Worm (Caenorhabditis elegans) whole organism, mixed stage, embryonic: ENCODE data around the gene F41G3.5.

Experiments
- M03D4.4 ChIP-seq: sonication (generic microtip); optimal IDR thresholded peaks from 2 replicates; lab custom pipeline; 2017; ENCODE audit warnings: mild to moderate bottlenecking, missing genetic modification characterization, missing compliant biosample characterization
- blmp-1 ChIP-seq: fragments of 150-350 bp; optimal IDR thresholded peaks from 2 replicates; lab custom pipeline; 2014; ENCODE audit warnings: missing biosample characterization, missing genetic modification characterization
- ces-1 ChIP-seq: fragments of 150-350 bp; optimal IDR thresholded peaks from 2 replicates; lab custom pipeline; 2014; ENCODE audit warnings: missing biosample characterization, missing genetic modification reagents, missing genetic modification characterization
- cnd-1 ChIP-seq: fragments of 200-800 bp; sonication (Bioruptor generic); optimal IDR thresholded peaks from 2 replicates; lab custom pipeline; 2018; ENCODE audit warnings: mild to moderate bottlenecking, missing genetic modification characterization, missing compliant biosample characterization
- drap-1 ChIP-seq: fragments of 200-800 bp; sonication (Bioruptor generic); optimal IDR thresholded peaks from 3 replicates; lab custom pipeline; 2018; ENCODE audit warnings: mild to moderate bottlenecking, missing genetic modification characterization, missing compliant biosample characterization
- elt-1 ChIP-seq: sonication (generic microtip); optimal IDR thresholded peaks from 2 replicates; lab custom pipeline; 2017; ENCODE audit warnings: missing genetic modification characterization, mild to moderate bottlenecking, missing compliant biosample characterization, antibody characterized with exemption, moderate library complexity, borderline replicate concordance; ENCODE audit not compliant: insufficient read depth
- elt-3 ChIP-seq: fragments of 150-350 bp; optimal IDR thresholded peaks from 2 replicates; lab custom pipeline; 2014; ENCODE audit warnings: missing biosample characterization, missing genetic modification characterization
- flh-1 ChIP-seq: fragments of 200-800 bp; sonication (Bioruptor generic); optimal IDR thresholded peaks from 2 replicates; lab custom pipeline; 2018; ENCODE audit warnings: mild to moderate bottlenecking, missing genetic modification characterization, moderate library complexity, missing compliant biosample characterization
- ham-2 ChIP-seq: fragments of 200-800 bp; sonication (Bioruptor generic); optimal IDR thresholded peaks from 2 replicates; lab custom pipeline; 2018; ENCODE audit warnings: mild to moderate bottlenecking, missing genetic modification characterization, missing compliant biosample characterization
- hlh-1 ChIP-seq: fragments of 150-350 bp; optimal IDR thresholded peaks from 2 replicates; lab custom pipeline; 2014; ENCODE audit warnings: missing biosample characterization, missing genetic modification reagents, missing genetic modification characterization
- lin-13 ChIP-seq: fragments of 150-350 bp; optimal IDR thresholded peaks from 2 replicates; lab custom pipeline; 2014; ENCODE audit warnings: missing biosample characterization, missing genetic modification characterization
- lin-32 ChIP-seq: fragments of 200-800 bp; sonication (Bioruptor generic); optimal IDR thresholded peaks from 2 replicates; lab custom pipeline; 2018; ENCODE audit warnings: mild to moderate bottlenecking, missing genetic modification characterization, missing compliant biosample characterization
- lsy-2 ChIP-seq: fragments of 150-350 bp; optimal IDR thresholded peaks from 2 replicates; lab custom pipeline; 2014; ENCODE audit warnings: missing biosample characterization, missing genetic modification characterization
- mab-5 ChIP-seq: fragments of 150-350 bp; optimal IDR thresholded peaks from 2 replicates; lab custom pipeline; 2014; ENCODE audit warnings: missing biosample characterization, missing genetic modification characterization
- mep-1 ChIP-seq: fragments of 150-350 bp; optimal IDR thresholded peaks from 2 replicates; lab custom pipeline; 2017; ENCODE audit warnings: missing biosample characterization, missing genetic modification reagents, missing genetic modification characterization, inconsistent platforms
- mls-2 ChIP-seq: sonication (generic microtip); optimal IDR thresholded peaks from 2 replicates; lab custom pipeline; 2016; ENCODE audit warnings: mild to moderate bottlenecking, missing genetic modification characterization, moderate library complexity, missing compliant biosample characterization
- nhr-2 ChIP-seq: fragments of 150-350 bp; optimal IDR thresholded peaks from 2 replicates; lab custom pipeline; 2014; ENCODE audit warnings: missing biosample characterization, missing genetic modification characterization
- nhr-237 ChIP-seq: fragments of 150-350 bp; optimal IDR thresholded peaks from 2 replicates; lab custom pipeline; 2014; ENCODE audit warnings: missing biosample characterization, missing genetic modification characterization
- nhr-76 ChIP-seq: sonication (generic microtip); optimal IDR thresholded peaks from 2 replicates; lab custom pipeline; 2017; ENCODE audit warnings: missing biosample characterization, missing genetic modification characterization
- sem-2 ChIP-seq: fragments of 200-800 bp; sonication (Bioruptor generic); optimal IDR thresholded peaks from 2 replicates; lab custom pipeline; 2018; ENCODE audit warnings: mild to moderate bottlenecking, missing genetic modification characterization, missing compliant biosample characterization
- snpc-4 ChIP-seq: fragments of 150-350 bp; optimal IDR thresholded peaks from 2 replicates; lab custom pipeline; 2014; ENCODE audit warnings: missing biosample characterization, missing genetic modification characterization
- sptf-1 ChIP-seq: sonication (generic microtip); optimal IDR thresholded peaks from 2 replicates; lab custom pipeline; 2017; ENCODE audit warnings: mild to moderate bottlenecking, missing genetic modification characterization, moderate library complexity, missing compliant biosample characterization
- tbx-8 ChIP-seq: fragments of 200-800 bp; sonication (Bioruptor generic); optimal IDR thresholded peaks from 2 replicates; lab custom pipeline; 2018; ENCODE audit warnings: mild to moderate bottlenecking, missing genetic modification characterization, moderate library complexity, missing compliant biosample characterization
- unc-120 ChIP-seq: sonication (generic microtip); optimal IDR thresholded peaks from 2 replicates; lab custom pipeline; 2017; ENCODE audit warnings: missing genetic modification characterization, missing compliant biosample characterization; ENCODE audit not compliant: poor library complexity, severe bottlenecking
- unc-39 ChIP-seq: fragments of 150-350 bp; optimal IDR thresholded peaks from 2 replicates; lab custom pipeline; 2014; ENCODE audit warnings: missing biosample characterization, missing genetic modification characterization
- zip-8 ChIP-seq: fragments of 150-350 bp; optimal IDR thresholded peaks from 2 replicates; lab custom pipeline; 2014; ENCODE audit warnings: missing biosample characterization, missing genetic modification characterization
- ztf-11 ChIP-seq: fragments of 150-350 bp; optimal IDR thresholded peaks from 2 replicates; lab custom pipeline; 2014; ENCODE audit warnings: missing biosample characterization, missing genetic modification characterization

F41G3.5 gene

ce11 chrII:6745783-6746182 lies 721 bp upstream of the F41G3.5 start, which contains the start of gene ins-14:
ins-14 (minus strand) TSS chrII:6745814.
- TF ChIP-seq tbx-8 (no peak), lsy-2 (tag; lab: Kevin White, UChicago) (no peak), sem-2 (GFP tag; lab: Kevin White, UChicago) (no peak), mab-5 (tag; lab: Kevin White, UChicago) (no peak), blmp-1 (tag; lab: Kevin White, UChicago) (no peak), zip-8 (no peak), lin-13 (tag; lab: Kevin White, UChicago) (no peak), mep-1 (tag; lab: Kevin White, UChicago) (no peak), sptf-1 (no peak), lin-32 (GFP tag; lab: Kevin White, UChicago) (no peak), drap-1 (GFP tag; lab: Kevin White, UChicago) (no peak), flh-1 (GFP tag; lab: Kevin White, UChicago) (no peak), nhr-237 (no peak), elt-3 (tag; lab: Kevin White, UChicago) (no peak), ztf-11 (tag; lab: Kevin White, UChicago) (no peak), mls-2 (tag; lab: Kevin White, UChicago) (no peak), M03D4.4 (tag; lab: Kevin White, UChicago) (no peak), cnd-1 (tag; lab: Kevin White, UChicago) (no peak)

- no peak for TF ChIP-seq blmp-1 (tag; lab: Kevin White, UChicago)
- TF ChIP-seq ces-1 (GFP tag; lab: Kevin White, UChicago), result no peak
- no peak for TF ChIP-seq hlh-1
- no peak for TF ChIP-seq ztf-11 (tag; lab: Kevin White, UChicago)
- no peak for TF ChIP-seq mab-5 (tag; lab: Kevin White, UChicago)
Observed at ce11 chrII:6749422-6749821, 2.9 kb downstream of the F41G3.5 start, which contains the start of gene F41G3.10. F41G3.10 (minus strand) TSS chrII:6749522.

- TF ChIP-seq mls-2 (tag; lab: Kevin White, UChicago), result no peak
- TF ChIP-seq sptf-1, result no peak
- no peak for TF ChIP-seq lin-13 (tag; lab: Kevin White, UChicago)
- no peak for TF ChIP-seq flh-1 (GFP tag; lab: Kevin White, UChicago)
- no peak for TF ChIP-seq nhr-76 (tag; lab: Kevin White, UChicago)
- no peak for TF ChIP-seq unc-120 (tag; lab: Kevin White, UChicago)
- TF ChIP-seq ham-2, result no peak
- no peak for TF ChIP-seq zip-8
- no peak for TF ChIP-seq nhr-2
- no peak for TF ChIP-seq elt-1 (tag; lab: Kevin White, UChicago)
- no peak for TF ChIP-seq unc-39 (tag; lab: Kevin White, UChicago)
Observed at ce11 chrII:6750929-6751328, 4.4 kb downstream of the F41G3.5 start, which contains the start of gene F41G3.20. F41G3.20 (minus strand) TSS chrII:6751029.

- TF ChIP-seq nhr-2 (no peak), ham-2 (no peak), sptf-1 (no peak), lin-32 (GFP tag; lab: Kevin White, UChicago) (no peak), cnd-1 (tag; lab: Kevin White, UChicago) (no peak), blmp-1 (tag; lab: Kevin White, UChicago) (no peak), drap-1 (GFP tag; lab: Kevin White, UChicago) (no peak), mls-2 (tag; lab: Kevin White, UChicago) (no peak), unc-120 (tag; lab: Kevin White, UChicago) (no peak), zip-8 (no peak), elt-1 (tag; lab: Kevin White, UChicago) (no peak), mep-1 (tag; lab: Kevin White, UChicago) (no peak), snpc-4 (tag; lab: Kevin White, UChicago) (no peak), elt-3 (tag; lab: Kevin White, UChicago) (no peak), M03D4.4 (tag; lab: Kevin White, UChicago) (no peak)
Observed at ce11 chrII:6752027-6752426, 5.5 kb downstream of the F41G3.5 start, which contains the start of gene F41G3.19. F41G3.19 (minus strand) TSS chrII:6752127.

- TF ChIP-seq nhr-2, result no peak
- TF ChIP-seq M03D4.4 (tag; lab: Kevin White, UChicago), result no peak
- no peak for TF ChIP-seq elt-1 (tag; lab: Kevin White, UChicago)
- no peak for TF ChIP-seq sptf-1
Observed at ce11 chrII:6752850-6753249, 6.3 kb downstream of the F41G3.5 start, which contains the start of gene F41G3.21. F41G3.21 (minus strand) TSS chrII:6752950.
